Fruit fly (Drosophila melanogaster): ENCODE measurements around the gene ergic53.

The ergic53 gene

dm6 chr3L:8547104-8547523, 12.3 kb downstream of the ergic53 start (continued):
- peak; percentile 91 for TF ChIP-seq HmgZ (tag; optimal IDR thresholded peaks at IDR 0.05)
- TF ChIP-seq dm (GFP tag; optimal IDR thresholded peaks at IDR 0.05) = peak; percentile 18
- peak; percentile 69 for TF ChIP-seq Atf-2 (GFP tag; optimal IDR thresholded peaks at IDR 0.05)
- TF ChIP-seq Sin3A (optimal IDR thresholded peaks at IDR 0.05) = no peak
- no peak for TF ChIP-seq CG13287 (GFP tag; IDR thresholded peaks at IDR 0.05; ENCODE audit: partially characterized antibody)
- TF ChIP-seq Mes4 (GFP tag; optimal IDR thresholded peaks at IDR 0.05) = peak; percentile 57
- TF ChIP-seq CG10654 (GFP tag; optimal IDR thresholded peaks at IDR 0.05) = peak; percentile 79
- peak; percentile 52 for TF ChIP-seq CG1603 (tag; optimal IDR thresholded peaks at IDR 0.05)
- peak; percentile 75 for TF ChIP-seq Nf-YC (tag; optimal IDR thresholded peaks at IDR 0.05)
- TF ChIP-seq CG32767 (GFP tag; IDR thresholded peaks at IDR 0.05) = peak; percentile 79
- TF ChIP-seq Hsf (GFP tag; optimal IDR thresholded peaks at IDR 0.05) = peak; percentile 79
- TF ChIP-seq stwl (tag; optimal IDR thresholded peaks at IDR 0.05) = no peak
- TF ChIP-seq jigr1 (GFP tag; IDR thresholded peaks at IDR 0.05) = peak; percentile 41; the same call in 1 of the 3 replicates
- TF ChIP-seq Antp (GFP tag; optimal IDR thresholded peaks at IDR 0.05) = peak; percentile 69
- TF ChIP-seq CG4360 (GFP tag; IDR thresholded peaks at IDR 0.05) = peak; percentile 37; the same call in 1 of the 2 replicates
- TF ChIP-seq D19B (GFP tag; optimal IDR thresholded peaks at IDR 0.05) = peak; percentile 79
- TF ChIP-seq aop (GFP tag; IDR thresholded peaks at IDR 0.05) = no peak
- peak; percentile 62 for TF ChIP-seq disco-r (GFP tag; optimal IDR thresholded peaks at IDR 0.05)
- peak; percentile 85 for TF ChIP-seq CG17829 (tag; optimal IDR thresholded peaks at IDR 0.05)
- TF ChIP-seq CG8089 (GFP tag; optimal IDR thresholded peaks at IDR 0.05) = peak; percentile 42
- TF ChIP-seq CG9437 (GFP tag; optimal IDR thresholded peaks at IDR 0.05) = peak; percentile 79
- TF ChIP-seq CG16863 (GFP tag; optimal IDR thresholded peaks at IDR 0.05) = peak; percentile 75
- no peak for TF ChIP-seq unc-4 (GFP tag; IDR thresholded peaks at IDR 0.05; ENCODE audit: partially characterized antibody)
- TF ChIP-seq CG18476 (GFP tag; optimal IDR thresholded peaks at IDR 0.05) = peak; percentile 62
- no peak for TF ChIP-seq HLHmδ (GFP tag; optimal IDR thresholded peaks at IDR 0.05)
- no peak for TF ChIP-seq D (optimal IDR thresholded peaks at IDR 0.05)
- TF ChIP-seq D (GFP tag; optimal IDR thresholded peaks at IDR 0.05) = peak; percentile 71
- TF ChIP-seq klu (GFP tag; IDR thresholded peaks at IDR 0.05) = peak; percentile 79
- TF ChIP-seq crol (GFP tag; IDR thresholded peaks at IDR 0.05) = peak; percentile 71
- peak; percentile 73 for TF ChIP-seq CG17612 (GFP tag; IDR thresholded peaks at IDR 0.05)
- TF ChIP-seq nerfin-1 (tag; optimal IDR thresholded peaks at IDR 0.05) = peak; percentile 79
- peak; percentile 66 for TF ChIP-seq ap (GFP tag; IDR thresholded peaks at IDR 0.05)
- TF ChIP-seq Ets97D (GFP tag; optimal IDR thresholded peaks at IDR 0.05) = peak; percentile 50
- peak; percentile 76 for TF ChIP-seq NFAT (GFP tag; IDR thresholded peaks at IDR 0.05)
- peak; percentile 36 for TF ChIP-seq Jarid2 (GFP tag; optimal IDR thresholded peaks at IDR 0.05)
- TF ChIP-seq CG6175 (GFP tag; IDR thresholded peaks at IDR 0.05) = 0 out of 3 replicates have a peak, but pooled peaks have one; percentile 58
- peak; percentile 60; the same call in 2 of the 3 replicates for TF ChIP-seq Aef1 (GFP tag; IDR thresholded peaks at IDR 0.05)
- peak; percentile 90 for TF ChIP-seq PHDP (tag; optimal IDR thresholded peaks at IDR 0.05)
- TF ChIP-seq Lpt (GFP tag; optimal IDR thresholded peaks at IDR 0.05) = no peak
- peak; percentile 75 for TF ChIP-seq CG18011 (GFP tag; optimal IDR thresholded peaks at IDR 0.05)
- TF ChIP-seq CG12942 (GFP tag; optimal IDR thresholded peaks at IDR 0.05) = peak; percentile 73
- TF ChIP-seq Trl (optimal IDR thresholded peaks at IDR 0.05) = no peak
- TF ChIP-seq Trl (GFP tag; optimal IDR thresholded peaks at IDR 0.05) = peak; percentile 70
- TF ChIP-seq psq (GFP tag; optimal IDR thresholded peaks at IDR 0.05) = peak; percentile 39
- peak; percentile 44 for TF ChIP-seq CG2116 (GFP tag; optimal IDR thresholded peaks at IDR 0.05)
- TF ChIP-seq CG6689 (GFP tag; IDR thresholded peaks at IDR 0.05) = peak; percentile 78
- TF ChIP-seq Med (GFP tag) = peak; percentile 96
- TF ChIP-seq fd96Cb (tag; optimal IDR thresholded peaks at IDR 0.05) = peak; percentile 86
- TF ChIP-seq CG17359 (tag; optimal IDR thresholded peaks at IDR 0.05) = peak; percentile 90
- TF ChIP-seq CG7928 (GFP tag; optimal IDR thresholded peaks at IDR 0.05) = peak; percentile 71
- TF ChIP-seq caup (GFP tag; optimal IDR thresholded peaks at IDR 0.05; ENCODE audit: severe bottlenecking) = peak; percentile 80
- TF ChIP-seq emc (GFP tag; optimal IDR thresholded peaks at IDR 0.05) = peak; percentile 27

Measured in whole organism, embryonic.